Worm (Caenorhabditis elegans): Measurements from ENCODE around the gene Y73F8A.36.

The Y73F8A.36 gene

ce11 chrIV:15245655-15246054, at the start of gene Y73F8A.36:
Gene Y73F8A.36, plus strand, starts transcription at chrIV:15245955.
- TF ChIP-seq ama-1 (optimal IDR thresholded peaks at IDR 0.05) (no peak), skn-1 (tag; optimal IDR thresholded peaks at IDR 0.05) (no peak), tlp-1 (tag; optimal IDR thresholded peaks at IDR 0.05) (no peak), isw-1 (GFP tag; IDR thresholded peaks at IDR 0.05) (no peak), nhr-11 (tag; optimal IDR thresholded peaks at IDR 0.05) (no peak), C34B4.2 (tag; optimal IDR thresholded peaks at IDR 0.05) (no peak), egl-27 (tag; optimal IDR thresholded peaks at IDR 0.05) (no peak), sptf-1 (tag; optimal IDR thresholded peaks at IDR 0.05) (no peak), mep-1 (tag; optimal IDR thresholded peaks at IDR 0.05) (no peak), mab-9 (GFP tag; IDR thresholded peaks at IDR 0.05) (no peak), ztf-4 (tag; optimal IDR thresholded peaks at IDR 0.05) (no peak), F16B12.6 (tag; optimal IDR thresholded peaks at IDR 0.05) (no peak), nhr-237 (tag; optimal IDR thresholded peaks at IDR 0.05) (no peak), rnt-1 (tag; optimal IDR thresholded peaks at IDR 0.05) (no peak), unc-98 (GFP tag; IDR thresholded peaks at IDR 0.05) (no peak), fkh-4 (tag; optimal IDR thresholded peaks at IDR 0.05; ENCODE audit: borderline replicate concordance) (no peak), nhr-85 (tag) (no peak), grh-1 (GFP tag; IDR thresholded peaks at IDR 0.05) (no peak), nhr-77 (tag; optimal IDR thresholded peaks at IDR 0.05) (no peak)

DNA sequence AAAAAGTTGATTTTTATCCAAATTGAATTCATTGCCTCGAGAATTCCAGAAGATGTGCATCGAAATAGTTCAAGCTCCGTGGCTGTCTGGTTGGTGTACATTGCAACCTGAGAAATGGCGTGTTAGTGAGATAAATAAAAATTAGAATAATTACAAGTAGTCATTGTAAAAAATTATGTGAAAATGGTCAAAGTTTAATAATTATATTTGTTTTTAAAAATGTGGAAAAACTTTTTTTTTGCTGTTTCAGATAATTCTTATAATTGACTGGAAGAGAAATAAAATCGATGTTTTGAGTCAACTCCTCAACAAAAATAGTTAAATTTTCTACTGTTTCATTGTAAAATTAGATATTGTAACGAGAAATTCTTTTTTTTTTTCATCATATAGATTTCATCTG, 42.8 kb upstream of the Y73F8A.36 start, which contains the start of gene sra-30:
Gene sra-30, minus strand, starts transcription at position 101 of the 400 bp plus-strand sequence.
- TF ChIP-seq isw-1 (GFP tag; IDR thresholded peaks at IDR 0.05) (no peak), ceh-90 (tag; optimal IDR thresholded peaks at IDR 0.05) (no peak), lin-39 (tag; optimal IDR thresholded peaks at IDR 0.05) (no peak), ama-1 (optimal IDR thresholded peaks at IDR 0.05) (no peak), snpc-4 (tag; optimal IDR thresholded peaks at IDR 0.05) (no peak), lin-15B (tag; optimal IDR thresholded peaks at IDR 0.05) (no peak), nhr-19 (GFP tag; conservative IDR thresholded peaks at IDR 0.05) (no peak), blmp-1 (tag; optimal IDR thresholded peaks at IDR 0.05) (no peak), xbp-1 (tag; optimal IDR thresholded peaks at IDR 0.05) (no peak), jun-1 (tag; optimal IDR thresholded peaks at IDR 0.05) (no peak)

DNA sequence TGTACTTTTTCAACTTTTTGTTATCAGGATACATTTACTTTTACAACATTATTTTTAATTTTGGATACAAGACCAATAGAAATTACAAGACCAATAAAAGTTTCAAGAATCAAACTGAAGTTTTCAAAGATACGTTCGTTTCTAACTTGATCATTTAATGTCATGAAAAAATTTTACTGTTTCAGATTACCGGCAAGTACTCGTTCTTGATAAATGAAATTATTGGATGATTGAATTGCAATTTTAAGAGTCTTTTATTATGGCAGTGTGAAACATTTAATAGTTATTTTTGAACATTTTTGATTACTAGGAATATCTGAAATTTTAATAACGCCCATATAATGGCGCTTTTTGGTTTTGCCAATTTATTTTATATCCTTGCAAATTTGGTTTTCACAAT, 39.1 kb upstream of the Y73F8A.36 start:
- TF ChIP-seq nhr-84 (tag; optimal IDR thresholded peaks at IDR 0.05), result no peak
- no peak for TF ChIP-seq unc-62 (GFP tag; optimal IDR thresholded peaks at IDR 0.05)
- TF ChIP-seq xbp-1 (tag; optimal IDR thresholded peaks at IDR 0.05), result no peak
- TF ChIP-seq skn-1 (tag; optimal IDR thresholded peaks at IDR 0.05), result no peak
- TF ChIP-seq swsn-7 (tag; optimal IDR thresholded peaks at IDR 0.05), result no peak
- TF ChIP-seq mab-9 (GFP tag; IDR thresholded peaks at IDR 0.05), result no peak
- TF ChIP-seq ztf-4 (tag; optimal IDR thresholded peaks at IDR 0.05), result no peak
- no peak for TF ChIP-seq ceh-63 (GFP tag; optimal IDR thresholded peaks at IDR 0.05)
- no peak for TF ChIP-seq mep-1 (tag; optimal IDR thresholded peaks at IDR 0.05)
- no peak for TF ChIP-seq hlh-4 (tag; optimal IDR thresholded peaks at IDR 0.05)
- no peak for TF ChIP-seq fos-1 (tag; optimal IDR thresholded peaks at IDR 0.05)
- TF ChIP-seq sox-4 (tag; optimal IDR thresholded peaks at IDR 0.05), result no peak
- TF ChIP-seq nhr-47 (tag; optimal IDR thresholded peaks at IDR 0.05), result no peak
- TF ChIP-seq aly-2 (tag; optimal IDR thresholded peaks at IDR 0.05), result no peak
- no peak for TF ChIP-seq nhr-90 (tag; optimal IDR thresholded peaks at IDR 0.05; ENCODE audit: poor library complexity)

ce11 chrIV:15210482-15210881, 35.3 kb upstream of the Y73F8A.36 start:
- no peak for TF ChIP-seq blmp-1 (tag; optimal IDR thresholded peaks at IDR 0.05)
- no peak for TF ChIP-seq hlh-4 (tag; optimal IDR thresholded peaks at IDR 0.05)
- TF ChIP-seq efl-1 (optimal IDR thresholded peaks at IDR 0.05), result no peak
- peak in 1 of 2 experiments; percentile 59 for TF ChIP-seq efl-1 (GFP tag; optimal IDR thresholded peaks at IDR 0.05 in 1 of 2)
- TF ChIP-seq ceh-82 (tag; optimal IDR thresholded peaks at IDR 0.05), result no peak
